Fruit fly (Drosophila melanogaster) S2 (cell line): ENCODE data around the gene CG17202.

Source experiments
- CG8478 ChIP-seq: fragments of >200 bp; optimal IDR thresholded peaks from 2 replicates; lab custom pipeline; 2018
- CTCF ChIP-seq, 2 experiments: fragments of >200 bp; optimal IDR thresholded peaks; 2 replicates each; lab custom pipeline; 2018

dm6 chr3R:12382563-12382962, 40.0 kb upstream of the CG17202 start, which contains the start of gene CG10035:
- TF ChIP-seq CTCF (optimal IDR thresholded peaks at IDR 0.05; lab: Kevin White, UChicago) (no peak), CG8478 (lab: Kevin White, UChicago) (no peak)
